Fruit fly (Drosophila melanogaster) whole organism, adult: Measurements from ENCODE around the gene ATP7.

Experiments used
- CG11617 ChIP-seq: fragments of 200-800 bp; sonication (Bioruptor generic); optimal IDR thresholded peaks from 2 replicates; lab custom pipeline; 2017; ENCODE audit warnings: mild to moderate bottlenecking, missing biosample characterization, missing genetic modification reagents, missing genetic modification characterization
- CG12768 ChIP-seq: fragments of 200-800 bp; sonication (Bioruptor generic); optimal IDR thresholded peaks from 2 replicates; lab custom pipeline; 2017; ENCODE audit warnings: missing biosample characterization, missing genetic modification characterization, mild to moderate bottlenecking, moderate library complexity, missing genetic modification reagents
- CG14711 ChIP-seq: fragments of 200-800 bp; sonication (Bioruptor generic); optimal IDR thresholded peaks from 2 replicates; lab custom pipeline; 2018; ENCODE audit warnings: missing biosample characterization, mild to moderate bottlenecking, missing genetic modification characterization, moderate library complexity
- CG1620 ChIP-seq: fragments of 200-800 bp; sonication (Bioruptor generic); optimal IDR thresholded peaks from 2 replicates; lab custom pipeline; 2016; ENCODE audit warnings: missing biosample characterization, missing genetic modification characterization
- CG33017 ChIP-seq: fragments of 200-800 bp; sonication (Bioruptor generic); optimal IDR thresholded peaks from 2 replicates; lab custom pipeline; 2018; ENCODE audit warnings: missing biosample characterization, mild to moderate bottlenecking, missing genetic modification characterization, moderate library complexity
- CG5204 ChIP-seq: fragments of 200-800 bp; sonication (Bioruptor generic); optimal IDR thresholded peaks from 2 replicates; lab custom pipeline; 2016; ENCODE audit warnings: missing biosample characterization, missing genetic modification characterization
- CG7045 ChIP-seq: fragments of 200-800 bp; sonication (Bioruptor generic); optimal IDR thresholded peaks from 2 replicates; lab custom pipeline; 2017; ENCODE audit warnings: missing biosample characterization, mild to moderate bottlenecking, missing genetic modification characterization
- CG7101 ChIP-seq: fragments of 200-800 bp; sonication (Bioruptor generic); optimal IDR thresholded peaks from 2 replicates; lab custom pipeline; 2018; ENCODE audit warnings: missing biosample characterization, mild to moderate bottlenecking, missing genetic modification characterization, moderate library complexity
- Clk ChIP-seq: fragments of 200-800 bp; sonication (Bioruptor generic); optimal IDR thresholded peaks from 2 replicates; lab custom pipeline; 2017; ENCODE audit warnings: missing biosample characterization, missing genetic modification characterization
- Crg-1 ChIP-seq: fragments of 200-800 bp; sonication (Bioruptor generic); optimal IDR thresholded peaks from 2 replicates; lab custom pipeline; 2016; ENCODE audit warnings: missing biosample characterization, missing genetic modification characterization
- Hr96 ChIP-seq: fragments of 200-800 bp; sonication (Bioruptor generic); optimal IDR thresholded peaks from 2 replicates; lab custom pipeline; 2016; ENCODE audit warnings: missing biosample characterization, missing genetic modification characterization
- Mnt ChIP-seq: fragments of 200-800 bp; sonication (Bioruptor generic); optimal IDR thresholded peaks from 2 replicates; lab custom pipeline; 2016; ENCODE audit warnings: missing biosample characterization, mild to moderate bottlenecking, missing genetic modification characterization
- bab1 ChIP-seq: fragments of 200-800 bp; sonication (Bioruptor generic); optimal IDR thresholded peaks from 3 replicates; lab custom pipeline; 2019; ENCODE audit warnings: missing biosample characterization, mild to moderate bottlenecking, missing genetic modification characterization, moderate library complexity
- cic ChIP-seq: fragments of 200-800 bp; sonication (Bioruptor generic); optimal IDR thresholded peaks from 2 replicates; lab custom pipeline; 2017; ENCODE audit warnings: missing biosample characterization, mild to moderate bottlenecking, missing genetic modification characterization, moderate library complexity
- cnc ChIP-seq, 2 experiments: fragments of >200 bp; optimal IDR thresholded peaks; 2 replicates each; lab custom pipeline; 2017
- kay ChIP-seq: fragments of 200-800 bp; sonication (Bioruptor generic); peaks from one replicate; lab custom pipeline; 2016; ENCODE audit warnings: missing biosample characterization, missing genetic modification characterization, borderline replicate concordance
- ovo ChIP-seq: fragments of 200-800 bp; sonication (Bioruptor generic); optimal IDR thresholded peaks from 2 replicates; lab custom pipeline; 2016; ENCODE audit warnings: missing biosample characterization, missing genetic modification characterization
- pad ChIP-seq: fragments of 200-800 bp; sonication (Bioruptor generic); optimal IDR thresholded peaks from 3 replicates; lab custom pipeline; 2017; ENCODE audit warnings: missing biosample characterization, missing genetic modification characterization, mild to moderate bottlenecking, moderate library complexity, missing genetic modification reagents
- tj ChIP-seq: fragments of 200-800 bp; sonication (Bioruptor generic); optimal IDR thresholded peaks from 3 replicates; lab custom pipeline; 2017; ENCODE audit warnings: missing biosample characterization, mild to moderate bottlenecking, missing genetic modification characterization, moderate library complexity
- toe ChIP-seq: fragments of 200-800 bp; sonication (Bioruptor generic); optimal IDR thresholded peaks from 2 replicates; lab custom pipeline; 2016; ENCODE audit warnings: missing biosample characterization, missing genetic modification characterization

ATP7 gene

dm6 chrX:11846049-11846718 lies 8.6 kb upstream of the ATP7 start, which contains the start of gene CG15740:
TSS of gene CG15740 (minus strand) at chrX:11846099.
- TF ChIP-seq CG1620 (GFP tag; lab: Kevin White, UChicago) (no peak), Mnt (no peak), tj (GFP tag; lab: Kevin White, UChicago) (no peak), CG33017 (no peak), CG7101 (tag; lab: Kevin White, UChicago) (no peak), Clk (GFP tag; lab: Kevin White, UChicago) (no peak), toe (GFP tag; lab: Kevin White, UChicago) (no peak)

- TF ChIP-seq tj (GFP tag; lab: Kevin White, UChicago) = no peak
- no peak for TF ChIP-seq Clk (GFP tag; lab: Kevin White, UChicago)
- no peak for TF ChIP-seq CG33017
- no peak for TF ChIP-seq CG5204
- TF ChIP-seq CG11617 (GFP tag; lab: Kevin White, UChicago) = no peak
- no peak for TF ChIP-seq pad (GFP tag; lab: Kevin White, UChicago)
These were observed 6.1 kb upstream of the ATP7 start for dm6 chrX:11848507-11849264.

- TF ChIP-seq bab1 (GFP tag; lab: Kevin White, UChicago) (no peak), CG11617 (GFP tag; lab: Kevin White, UChicago) (no peak), kay (no peak), CG1620 (GFP tag; lab: Kevin White, UChicago) (no peak), toe (GFP tag; lab: Kevin White, UChicago) (no peak), CG7045 (no peak), ovo (GFP tag; lab: Kevin White, UChicago) (no peak), Mnt (no peak), Clk (GFP tag; lab: Kevin White, UChicago) (no peak)
These were observed 5.6 kb upstream of the ATP7 start for dm6 chrX:11849267-11849666.

dm6 chrX:11852310-11852709 lies 2.5 kb upstream of the ATP7 start, which contains the start of gene p24-1:
TSS of gene p24-1 (minus strand) at chrX:11852530.
- TF ChIP-seq cnc (optimal IDR thresholded peaks at IDR 0.05; lab: Kevin White, UChicago) = no peak
- peak; percentile 28 for TF ChIP-seq toe (GFP tag; lab: Kevin White, UChicago)
- TF ChIP-seq ovo (GFP tag; lab: Kevin White, UChicago) = peak; percentile 67
- TF ChIP-seq CG7045 = no peak
- peak; percentile 81 for TF ChIP-seq CG7101 (tag; lab: Kevin White, UChicago)
- peak; percentile 24 for TF ChIP-seq CG11617 (GFP tag; lab: Kevin White, UChicago)
- TF ChIP-seq pad (GFP tag; lab: Kevin White, UChicago) = peak; percentile 73
- TF ChIP-seq CG1620 (GFP tag; lab: Kevin White, UChicago) = peak; percentile 88
- peak; percentile 85 for TF ChIP-seq Mnt
- no peak for TF ChIP-seq CG33017
- peak; percentile 41 for TF ChIP-seq cic (GFP tag; lab: Kevin White, UChicago)
- TF ChIP-seq Crg-1 (GFP tag; lab: Kevin White, UChicago) = peak; percentile 88
- TF ChIP-seq Clk (GFP tag; lab: Kevin White, UChicago) = no peak
- peak; percentile 76 for TF ChIP-seq CG14711 (tag; lab: Kevin White, UChicago)
- TF ChIP-seq kay = no peak
- no peak for TF ChIP-seq CG12768 (GFP tag; lab: Kevin White, UChicago)
- TF ChIP-seq bab1 (GFP tag; lab: Kevin White, UChicago) = peak; percentile 81
- no peak for TF ChIP-seq Hr96 (GFP tag; lab: Kevin White, UChicago)
- no peak for TF ChIP-seq CG5204
- TF ChIP-seq tj (GFP tag; lab: Kevin White, UChicago) = peak; percentile 16

- TF ChIP-seq kay = no peak
- no peak for TF ChIP-seq CG7101 (tag; lab: Kevin White, UChicago)
- no peak for TF ChIP-seq Mnt
- TF ChIP-seq tj (GFP tag; lab: Kevin White, UChicago) = no peak
- TF ChIP-seq bab1 (GFP tag; lab: Kevin White, UChicago) = no peak
- TF ChIP-seq Clk (GFP tag; lab: Kevin White, UChicago) = no peak
- no peak for TF ChIP-seq Crg-1 (GFP tag; lab: Kevin White, UChicago)
- TF ChIP-seq Hr96 (GFP tag; lab: Kevin White, UChicago) = no peak
- no peak for TF ChIP-seq CG1620 (GFP tag; lab: Kevin White, UChicago)
- no peak for TF ChIP-seq pad (GFP tag; lab: Kevin White, UChicago)
- TF ChIP-seq ovo (GFP tag; lab: Kevin White, UChicago) = no peak
These were observed 1.1 kb downstream of the ATP7 start for dm6 chrX:11855950-11856349.

- TF ChIP-seq CG7045 = no peak
- TF ChIP-seq ovo (GFP tag; lab: Kevin White, UChicago) = no peak
- TF ChIP-seq cnc (optimal IDR thresholded peaks at IDR 0.05; lab: Kevin White, UChicago) = no peak
- TF ChIP-seq Mnt = no peak
- TF ChIP-seq CG11617 (GFP tag; lab: Kevin White, UChicago) = no peak
- no peak for TF ChIP-seq CG12768 (GFP tag; lab: Kevin White, UChicago)
- TF ChIP-seq CG1620 (GFP tag; lab: Kevin White, UChicago) = no peak
- TF ChIP-seq tj (GFP tag; lab: Kevin White, UChicago) = no peak
- TF ChIP-seq toe (GFP tag; lab: Kevin White, UChicago) = no peak
These were observed 2.0 kb downstream of the ATP7 start for dm6 chrX:11856867-11857266.
